Worm (Caenorhabditis elegans) whole organism, L4/young adult: ENCODE measurements around the gene rbm-39.
"Not testable (repeated sequence)": the region's sequence is repeated elsewhere in the genome, so short reads cannot be mapped to it uniquely, and the experiment has no call there.

ENCODE experiments used
- W03F9.2 ChIP-seq: fragments of 150-350 bp; optimal IDR thresholded peaks from 2 replicates; lab custom pipeline; 2014; ENCODE audit warnings: missing biosample characterization, missing genetic modification characterization
- dao-5 ChIP-seq: sonication (generic microtip); optimal IDR thresholded peaks from 2 replicates; lab custom pipeline; 2016; ENCODE audit warnings: missing genotype, missing genetic modification characterization, moderate library complexity, missing compliant biosample characterization

ce11 chrIV:1051636-1052133 is 39.3 kb downstream of the rbm-39 start, which contains the start of gene Y55F3AM.21:
- TF ChIP-seq W03F9.2, dao-5 (tag; lab: Kevin White, UChicago): not testable (repeated sequence)
